Worm (Caenorhabditis elegans) whole organism, L3 larva: ENCODE results near the gene ncs-3.

Experiments used
- ama-1 ChIP-seq: fragments of 150-350 bp; optimal IDR thresholded peaks from 2 replicates; lab custom pipeline; 2018
- lin-15B ChIP-seq: fragments of 150-350 bp; optimal IDR thresholded peaks from 2 replicates; lab custom pipeline; 2014; ENCODE audit warnings: missing biosample characterization, missing genetic modification characterization
- lin-39 ChIP-seq: fragments of 150-350 bp; optimal IDR thresholded peaks from 2 replicates; lab custom pipeline; 2018; ENCODE audit warnings: missing biosample characterization, missing genetic modification reagents, missing genetic modification characterization
- nhr-11 ChIP-seq: fragments of 150-350 bp; optimal IDR thresholded peaks from 2 replicates; lab custom pipeline; 2014; ENCODE audit warnings: missing biosample characterization, missing genetic modification characterization
- nhr-77 ChIP-seq: fragments of 150-350 bp; optimal IDR thresholded peaks from 2 replicates; lab custom pipeline; 2014; ENCODE audit warnings: missing biosample characterization, missing genetic modification characterization
- snpc-4 ChIP-seq: fragments of 150-350 bp; optimal IDR thresholded peaks from 2 replicates; lab custom pipeline; 2014; ENCODE audit warnings: missing biosample characterization, missing genetic modification characterization
- unc-39 ChIP-seq: sonication (generic microtip); optimal IDR thresholded peaks from 4 replicates; lab custom pipeline; 2017; ENCODE audit warnings: missing biosample characterization, missing genetic modification characterization
- ztf-11 ChIP-seq: fragments of 150-350 bp; optimal IDR thresholded peaks from 2 replicates; lab custom pipeline; 2014; ENCODE audit warnings: missing biosample characterization, missing genetic modification characterization

- no peak for TF ChIP-seq lin-39
- TF ChIP-seq nhr-11 (tag; lab: Kevin White, UChicago): no peak
- TF ChIP-seq ztf-11: no peak
- TF ChIP-seq ama-1 (lab: Kevin White, UChicago): no peak
- TF ChIP-seq unc-39 (tag; lab: Kevin White, UChicago): no peak
- no peak for TF ChIP-seq nhr-77 (tag; lab: Kevin White, UChicago)
- no peak for TF ChIP-seq snpc-4 (tag; lab: Kevin White, UChicago)
- no peak for TF ChIP-seq lin-15B (tag; lab: Kevin White, UChicago)
Observed at ce11 chrX:1068986-1069385, 15.1 kb downstream of the ncs-3 start, which contains the start of gene mksr-1.
